Worm (Caenorhabditis elegans) whole organism, L1 larva: Measurements from ENCODE around the gene Y50E8A.2.

ENCODE experiments used
- C04F5.9 ChIP-seq: sonication (generic microtip); optimal IDR thresholded peaks from 2 replicates; lab custom pipeline; 2016; ENCODE audit warnings: missing genetic modification characterization, missing compliant biosample characterization
- C16A3.4 ChIP-seq: fragments of 150-350 bp; optimal IDR thresholded peaks from 2 replicates; lab custom pipeline; 2014; ENCODE audit warnings: missing biosample characterization, missing genetic modification characterization
- Y116A8C.19 ChIP-seq: sonication (generic microtip); optimal IDR thresholded peaks from 2 replicates; lab custom pipeline; 2016; ENCODE audit warnings: missing compliant biosample characterization, missing genetic modification characterization, borderline replicate concordance
- aha-1 ChIP-seq: fragments of 150-350 bp; optimal IDR thresholded peaks from 2 replicates; lab custom pipeline; 2014; ENCODE audit warnings: missing biosample characterization, missing genetic modification characterization
- alr-1 ChIP-seq: fragments of 200-800 bp; sonication (Bioruptor generic); optimal IDR thresholded peaks from 2 replicates; lab custom pipeline; 2018; ENCODE audit warnings: borderline replicate concordance, mild to moderate bottlenecking, missing genetic modification characterization, missing compliant biosample characterization
- aly-2 ChIP-seq: fragments of 150-350 bp; optimal IDR thresholded peaks from 2 replicates; lab custom pipeline; 2014; ENCODE audit warnings: missing biosample characterization, missing genetic modification characterization
- ama-1 ChIP-seq: fragments of 150-350 bp; optimal IDR thresholded peaks from 2 replicates; lab custom pipeline; 2014
- ceh-63 ChIP-seq: fragments of 200-800 bp; sonication (Bioruptor generic); optimal IDR thresholded peaks from 2 replicates; lab custom pipeline; 2018; ENCODE audit warnings: mild to moderate bottlenecking, missing genetic modification characterization, missing compliant biosample characterization
- ceh-88 ChIP-seq: fragments of 200-800 bp; sonication (Bioruptor generic); IDR thresholded peaks from 2 replicates; pipeline ENCODE4 v1.3.6; 2022; ENCODE audit warnings: missing genetic modification characterization, missing compliant biosample characterization
- ces-1 ChIP-seq: fragments of 150-350 bp; optimal IDR thresholded peaks from 2 replicates; lab custom pipeline; 2014; ENCODE audit warnings: missing biosample characterization, missing genetic modification reagents, missing genetic modification characterization
- dpl-1 ChIP-seq, 3 experiments: fragments of 150-350 bp in 2 of 3; sonication (generic microtip) in 1 of 3; optimal IDR thresholded peaks; 2 replicates each; lab custom pipeline; 2014 to 2017; ENCODE audit warnings: missing biosample characterization in 3 of 3, missing genetic modification characterization in 3 of 3, missing genetic modification reagents in 3 of 3
- efl-1 ChIP-seq, 4 experiments: fragments of 150-350 bp; optimal IDR thresholded peaks in 3 of 4; peaks in 1 of 4; 1 replicate in 1 of 4; 2 replicates in 3 of 4; lab custom pipeline; 2014; ENCODE audit warnings: missing biosample characterization in 2 of 4, missing genetic modification characterization in 2 of 4, missing genetic modification reagents in 2 of 4
- egl-13 ChIP-seq: sonication (generic microtip); optimal IDR thresholded peaks from 2 replicates; lab custom pipeline; 2016; ENCODE audit warnings: missing genotype, missing genetic modification reagents, missing genetic modification characterization, missing compliant biosample characterization
- elt-2 ChIP-seq: sonication (generic microtip); optimal IDR thresholded peaks from 2 replicates; lab custom pipeline; 2016; ENCODE audit warnings: missing genetic modification characterization, mild to moderate bottlenecking, inconsistent platforms, missing compliant biosample characterization, missing genetic modification reagents
- grh-1 ChIP-seq: fragments of 200-800 bp; sonication (Bioruptor generic); IDR thresholded peaks from 2 replicates; pipeline ENCODE4 v1.3.6; 2022; ENCODE audit warnings: missing genetic modification reagents, missing genetic modification characterization, missing compliant biosample characterization
- hlh-4 ChIP-seq: sonication (generic microtip); optimal IDR thresholded peaks from 2 replicates; lab custom pipeline; 2016; ENCODE audit warnings: mild to moderate bottlenecking, missing genetic modification characterization, missing compliant biosample characterization
- irx-1 ChIP-seq: sonication (generic microtip); optimal IDR thresholded peaks from 2 replicates; lab custom pipeline; 2016; ENCODE audit warnings: missing genetic modification characterization, missing compliant biosample characterization
- lin-14 ChIP-seq: fragments of 200-800 bp; sonication (Bioruptor generic); optimal IDR thresholded peaks from 2 replicates; lab custom pipeline; 2018; ENCODE audit warnings: mild to moderate bottlenecking, missing genetic modification characterization, moderate library complexity, missing compliant biosample characterization
- lin-35 ChIP-seq, 2 experiments: fragments of 150-350 bp; optimal IDR thresholded peaks; 2 replicates each; lab custom pipeline; 2014; ENCODE audit warnings: missing biosample characterization in 2 of 2, missing genetic modification characterization in 2 of 2, missing genetic modification reagents in 2 of 2
- lin-39 ChIP-seq: fragments of 150-350 bp; optimal IDR thresholded peaks from 2 replicates; lab custom pipeline; 2014; ENCODE audit warnings: missing biosample characterization, missing genetic modification reagents, missing genetic modification characterization
- lsy-2 ChIP-seq, 2 experiments: fragments of 150-350 bp; optimal IDR thresholded peaks; 2 replicates each; lab custom pipeline; 2014; ENCODE audit warnings: missing biosample characterization in 2 of 2, missing genetic modification characterization in 2 of 2
- mab-9 ChIP-seq: fragments of 200-800 bp; sonication (Bioruptor generic); IDR thresholded peaks from 2 replicates; pipeline ENCODE4 v1.3.6; 2022; ENCODE audit warnings: missing genetic modification reagents, missing genetic modification characterization, missing compliant biosample characterization
- mef-2 ChIP-seq: fragments of 150-350 bp; optimal IDR thresholded peaks from 2 replicates; lab custom pipeline; 2014; ENCODE audit warnings: missing biosample characterization, missing genetic modification characterization
- mep-1 ChIP-seq: fragments of 150-350 bp; optimal IDR thresholded peaks from 2 replicates; lab custom pipeline; 2014; ENCODE audit warnings: missing biosample characterization, missing genetic modification characterization
- nhr-19 ChIP-seq: fragments of 200-800 bp; sonication (Bioruptor generic); conservative IDR thresholded peaks from 2 replicates; pipeline ENCODE4 v1.3.6; 2022; ENCODE audit warnings: missing genetic modification characterization, missing compliant biosample characterization
- nhr-47 ChIP-seq: sonication (generic microtip); optimal IDR thresholded peaks from 2 replicates; lab custom pipeline; 2016; ENCODE audit warnings: mild to moderate bottlenecking, missing genetic modification characterization, moderate library complexity, missing compliant biosample characterization
- nhr-76 ChIP-seq: sonication (generic microtip); optimal IDR thresholded peaks from 2 replicates; lab custom pipeline; 2017; ENCODE audit warnings: missing biosample characterization, missing genetic modification characterization
- nhr-84 ChIP-seq: sonication (generic microtip); optimal IDR thresholded peaks from 2 replicates; lab custom pipeline; 2017; ENCODE audit warnings: missing biosample characterization, missing genetic modification characterization
- nhr-85 ChIP-seq: sonication (generic microtip); peaks from one replicate; lab custom pipeline; 2016; ENCODE audit warnings: missing genetic modification characterization, inconsistent platforms, missing compliant biosample characterization
- nhr-90 ChIP-seq: sonication (generic microtip); optimal IDR thresholded peaks from 2 replicates; lab custom pipeline; 2016; ENCODE audit warnings: mild to moderate bottlenecking, missing genetic modification characterization, missing compliant biosample characterization; ENCODE audit not compliant: poor library complexity
- pag-3 ChIP-seq: sonication (generic microtip); optimal IDR thresholded peaks from 2 replicates; lab custom pipeline; 2017; ENCODE audit warnings: missing genetic modification characterization, mild to moderate bottlenecking, missing compliant biosample characterization, antibody characterized with exemption, borderline replicate concordance; ENCODE audit not compliant: insufficient read depth
- pqm-1 ChIP-seq: sonication (generic microtip); optimal IDR thresholded peaks from 3 replicates; lab custom pipeline; 2017; ENCODE audit warnings: missing biosample characterization, missing genetic modification characterization
- rnt-1 ChIP-seq: sonication (generic microtip); optimal IDR thresholded peaks from 2 replicates; lab custom pipeline; 2016; ENCODE audit warnings: mild to moderate bottlenecking, missing genetic modification characterization, moderate library complexity, missing compliant biosample characterization
- skn-1 ChIP-seq: fragments of 150-350 bp; optimal IDR thresholded peaks from 2 replicates; lab custom pipeline; 2014; ENCODE audit warnings: missing biosample characterization, missing genetic modification characterization
- snu-23 ChIP-seq: sonication (generic microtip); optimal IDR thresholded peaks from 2 replicates; lab custom pipeline; 2016; ENCODE audit warnings: missing genetic modification characterization, missing compliant biosample characterization
- sox-4 ChIP-seq: sonication (generic microtip); optimal IDR thresholded peaks from 2 replicates; lab custom pipeline; 2016; ENCODE audit warnings: missing genetic modification characterization, missing compliant biosample characterization
- swsn-7 ChIP-seq: sonication (generic microtip); optimal IDR thresholded peaks from 2 replicates; lab custom pipeline; 2016; ENCODE audit warnings: missing genetic modification characterization, missing compliant biosample characterization
- tbx-2 ChIP-seq: sonication (generic microtip); optimal IDR thresholded peaks from 2 replicates; lab custom pipeline; 2016; ENCODE audit warnings: missing genetic modification characterization, missing compliant biosample characterization
- tlp-1 ChIP-seq: fragments of 150-350 bp; optimal IDR thresholded peaks from 2 replicates; lab custom pipeline; 2014; ENCODE audit warnings: missing biosample characterization, missing genetic modification characterization
- unc-62 ChIP-seq: fragments of 150-350 bp; optimal IDR thresholded peaks from 2 replicates; lab custom pipeline; 2014; ENCODE audit warnings: missing biosample characterization, missing genetic modification reagents, missing genetic modification characterization
- unc-86 ChIP-seq: sonication (generic microtip); optimal IDR thresholded peaks from 2 replicates; lab custom pipeline; 2016; ENCODE audit warnings: missing genetic modification characterization, missing compliant biosample characterization
- vab-15 ChIP-seq: sonication (generic microtip); optimal IDR thresholded peaks from 2 replicates; lab custom pipeline; 2017; ENCODE audit warnings: missing genotype, mild to moderate bottlenecking, missing genetic modification characterization, missing compliant biosample characterization
- ztf-11 ChIP-seq, 2 experiments: sonication (generic microtip); optimal IDR thresholded peaks; 2 replicates each; lab custom pipeline; 2016 to 2017; ENCODE audit warnings: missing genetic modification characterization in 2 of 2, missing biosample characterization in 1 of 2, missing compliant biosample characterization in 1 of 2
- ztf-4 ChIP-seq: fragments of 150-350 bp; optimal IDR thresholded peaks from 2 replicates; lab custom pipeline; 2014; ENCODE audit warnings: missing biosample characterization, missing genetic modification characterization

Y50E8A.2 gene

ce11 chrV:14687106-14687964 is 41.3 kb downstream of the Y50E8A.2 start:
- TF ChIP-seq nhr-76 (tag; lab: Kevin White, UChicago) (no peak), irx-1 (no peak), nhr-90 (tag; lab: Kevin White, UChicago) (no peak), skn-1 (peak; percentile 21), sox-4 (tag; lab: Kevin White, UChicago) (no peak), rnt-1 (peak; percentile 1), mab-9 (GFP tag; lab: Robert Waterston, UW) (no peak), grh-1 (no peak), pag-3 (tag; lab: Kevin White, UChicago) (no peak), efl-1 (optimal IDR thresholded peaks at IDR 0.05; lab: Kevin White, UChicago) (no peak), efl-1 (GFP tag; optimal IDR thresholded peaks at IDR 0.05 in 1 of 2; lab: Kevin White, UChicago) (peak in 1 of 2 experiments; percentile 78), ztf-11 (tag; optimal IDR thresholded peaks at IDR 0.05; lab: Kevin White, UChicago) (peak in 1 of 2 experiments; percentile 7), ama-1 (peak; percentile 68), nhr-85 (peak; percentile 62)
- TF ChIP-seq, all 84 proteins: peak for 6

- TF ChIP-seq dpl-1 (GFP tag; optimal IDR thresholded peaks at IDR 0.05; lab: Kevin White, UChicago) (no peak), ama-1 (peak; percentile 85), ces-1 (GFP tag; lab: Kevin White, UChicago) (no peak), skn-1 (peak; percentile 20), mef-2 (tag; lab: Kevin White, UChicago) (no peak), lin-14 (GFP tag; lab: Kevin White, UChicago) (peak; percentile 5), rnt-1 (peak; percentile 26), elt-2 (peak; percentile 3), nhr-90 (tag; lab: Kevin White, UChicago) (no peak), efl-1 (optimal IDR thresholded peaks at IDR 0.05; lab: Kevin White, UChicago) (no peak), efl-1 (GFP tag; optimal IDR thresholded peaks at IDR 0.05 in 1 of 2; lab: Kevin White, UChicago) (peak in 1 of 2 experiments; percentile 11), mab-9 (GFP tag; lab: Robert Waterston, UW) (no peak), mep-1 (peak; percentile 26), nhr-85 (peak; percentile 50), aha-1 (tag; lab: Kevin White, UChicago) (no peak), ztf-11 (tag; optimal IDR thresholded peaks at IDR 0.05; lab: Kevin White, UChicago) (peak in 1 of 2 experiments; percentile 18), ztf-4 (tag; lab: Kevin White, UChicago) (peak; percentile 18), unc-62 (no peak), pqm-1 (no peak), ceh-63 (GFP tag; lab: Kevin White, UChicago) (peak; percentile 50), nhr-19 (no peak), alr-1 (tag; lab: Kevin White, UChicago) (peak; percentile 100), nhr-84 (peak; percentile 70), nhr-47 (tag; lab: Kevin White, UChicago) (no peak), vab-15 (tag; lab: Kevin White, UChicago) (no peak), unc-86 (no peak), Y116A8C.19 (tag; lab: Kevin White, UChicago) (no peak)
Measured at ce11 chrV:14686231-14687105, 42.2 kb downstream of the Y50E8A.2 start.

ce11 chrV:14685435-14686058 is 43.1 kb downstream of the Y50E8A.2 start, which contains the start of gene C47E8.4:
C47E8.4 (minus strand) TSS chrV:14685485.
- TF ChIP-seq hlh-4 (tag; lab: Kevin White, UChicago), result peak; percentile 65
- TF ChIP-seq tlp-1 (tag; lab: Kevin White, UChicago), result no peak
- TF ChIP-seq nhr-84, result peak; percentile 49
- peak; percentile 98 for TF ChIP-seq lsy-2 (tag; optimal IDR thresholded peaks at IDR 0.05; lab: Kevin White, UChicago)
- peak; percentile 95 for TF ChIP-seq vab-15 (tag; lab: Kevin White, UChicago)
- peak; percentile 99 for TF ChIP-seq egl-13
- TF ChIP-seq aly-2 (tag; lab: Kevin White, UChicago), result peak; percentile 95
- TF ChIP-seq rnt-1, result peak; percentile 99
- peak; percentile 99 for TF ChIP-seq swsn-7 (tag; lab: Kevin White, UChicago)
- TF ChIP-seq lin-39 (tag; lab: Kevin White, UChicago), result peak; percentile 97
- TF ChIP-seq mab-9 (GFP tag; lab: Robert Waterston, UW), result peak; percentile 99
- peak; percentile 91 to 92 for TF ChIP-seq lin-35 (GFP tag; optimal IDR thresholded peaks at IDR 0.05; lab: Kevin White, UChicago)
- peak; percentile 63 for TF ChIP-seq mef-2 (tag; lab: Kevin White, UChicago)
- TF ChIP-seq tbx-2 (tag; lab: Kevin White, UChicago), result peak; percentile 100
- TF ChIP-seq C04F5.9 (tag; lab: Kevin White, UChicago), result peak; percentile 97
- peak; percentile 96 for TF ChIP-seq ceh-88 (GFP tag; lab: Robert Waterston, UW)
- peak; percentile 99 for TF ChIP-seq snu-23 (GFP tag; lab: Kevin White, UChicago)
- peak; percentile 97 for TF ChIP-seq C16A3.4 (tag; lab: Kevin White, UChicago)
